Fruit fly (Drosophila melanogaster) whole organism, prepupa: ENCODE measurements around the gene CG10164.
A peak's percentile ranks its signal among the peaks of the same experiment; 100 is the strongest.

Experiments
- CG11294 ChIP-seq: fragments of 200-800 bp; sonication (Bioruptor generic); IDR thresholded peaks from 2 replicates; pipeline ENCODE4 v1.3.6; 2022; ENCODE audit warnings: missing biosample characterization, missing genetic modification characterization
- CG11762 ChIP-seq: fragments of 200-800 bp; sonication (Bioruptor generic); optimal IDR thresholded peaks from 3 replicates; lab custom pipeline; 2016; ENCODE audit warnings: missing biosample characterization, missing genetic modification characterization; ENCODE audit not compliant: insufficient read depth
- CG11902 ChIP-seq: fragments of 200-800 bp; sonication (Bioruptor generic); optimal IDR thresholded peaks from 3 replicates; lab custom pipeline; 2016; ENCODE audit warnings: missing biosample characterization, missing genetic modification characterization
- CG15336 ChIP-seq: fragments of 200-800 bp; sonication (Bioruptor generic); IDR thresholded peaks from 2 replicates; pipeline ENCODE4 v1.3.6; 2022; ENCODE audit warnings: missing biosample characterization, missing genetic modification characterization
- CG1621 ChIP-seq: fragments of 200-800 bp; sonication (Bioruptor generic); optimal IDR thresholded peaks from 3 replicates; lab custom pipeline; 2018; ENCODE audit warnings: missing biosample characterization, mild to moderate bottlenecking, missing genetic modification characterization
- CG16779 ChIP-seq: fragments of 200-800 bp; sonication (Bioruptor generic); optimal IDR thresholded peaks from 3 replicates; lab custom pipeline; 2017; ENCODE audit warnings: missing biosample characterization, mild to moderate bottlenecking, missing genetic modification characterization
- CG32006 ChIP-seq: fragments of 200-800 bp; sonication (Bioruptor generic); optimal IDR thresholded peaks from 3 replicates; lab custom pipeline; 2017; ENCODE audit warnings: missing biosample characterization, mild to moderate bottlenecking, missing genetic modification characterization
- CG34406 ChIP-seq: fragments of 200-800 bp; sonication (Bioruptor generic); optimal IDR thresholded peaks from 3 replicates; lab custom pipeline; 2016; ENCODE audit warnings: missing biosample characterization, missing genetic modification characterization
- CG3919 ChIP-seq: fragments of 200-800 bp; sonication (Bioruptor generic); optimal IDR thresholded peaks from 3 replicates; lab custom pipeline; 2016; ENCODE audit warnings: missing biosample characterization, missing genetic modification characterization
- CG6163 ChIP-seq: fragments of 200-800 bp; sonication (Bioruptor generic); IDR thresholded peaks from 3 replicates; pipeline ENCODE4 v1.3.6; 2022; ENCODE audit warnings: missing biosample characterization, missing genetic modification characterization
- CG6276 ChIP-seq: fragments of 200-800 bp; sonication (Bioruptor generic); optimal IDR thresholded peaks from 2 replicates; lab custom pipeline; 2017; ENCODE audit warnings: missing biosample characterization, mild to moderate bottlenecking, missing genetic modification characterization
- CG6854 ChIP-seq: fragments of 200-800 bp; sonication (Bioruptor generic); optimal IDR thresholded peaks from 2 replicates; lab custom pipeline; 2017; ENCODE audit warnings: missing biosample characterization, mild to moderate bottlenecking, missing genetic modification characterization
- CG7368 ChIP-seq: fragments of 200-800 bp; sonication (Bioruptor generic); optimal IDR thresholded peaks from 3 replicates; lab custom pipeline; 2016; ENCODE audit warnings: missing biosample characterization, missing genetic modification characterization
- CG8319 ChIP-seq: fragments of 200-800 bp; sonication (Bioruptor generic); optimal IDR thresholded peaks from 3 replicates; lab custom pipeline; 2016; ENCODE audit warnings: missing biosample characterization, missing genetic modification characterization
- CG8632 ChIP-seq: fragments of 200-800 bp; sonication (Bioruptor generic); optimal IDR thresholded peaks from 3 replicates; lab custom pipeline; 2016; ENCODE audit warnings: missing biosample characterization, missing genetic modification characterization
- CG9139 ChIP-seq: fragments of 200-800 bp; sonication (Bioruptor generic); optimal IDR thresholded peaks from 3 replicates; lab custom pipeline; 2017; ENCODE audit warnings: missing biosample characterization, mild to moderate bottlenecking, missing genetic modification characterization
- Eip75B ChIP-seq: fragments of 200-800 bp; sonication (Bioruptor generic); optimal IDR thresholded peaks from 3 replicates; lab custom pipeline; 2016; ENCODE audit warnings: missing biosample characterization, missing genetic modification characterization
- Eip78C ChIP-seq: fragments of 200-800 bp; sonication (Bioruptor generic); peaks from one replicate; lab custom pipeline; 2016; ENCODE audit warnings: missing biosample characterization, missing genetic modification characterization
- Eip93F ChIP-seq: fragments of 200-800 bp; sonication (Bioruptor generic); optimal IDR thresholded peaks from 2 replicates; lab custom pipeline; 2016; ENCODE audit warnings: missing biosample characterization, mild to moderate bottlenecking, missing genetic modification characterization
- Ets96B ChIP-seq: fragments of 200-800 bp; optimal IDR thresholded peaks from 2 replicates; lab custom pipeline; 2019; ENCODE audit warnings: missing biosample characterization, mild to moderate bottlenecking, missing genetic modification characterization, moderate library complexity
- Gug ChIP-seq: fragments of 200-800 bp; sonication (Bioruptor generic); IDR thresholded peaks from 2 replicates; pipeline ENCODE4 v1.3.6; 2022; ENCODE audit warnings: missing biosample characterization, missing genetic modification characterization
- Hr38 ChIP-seq: sonication (Bioruptor generic); optimal IDR thresholded peaks from 2 replicates; lab custom pipeline; 2016; ENCODE audit warnings: missing biosample characterization, missing genetic modification characterization
- Hr4 ChIP-seq: fragments of 200-800 bp; sonication (Bioruptor generic); optimal IDR thresholded peaks from 3 replicates; lab custom pipeline; 2016; ENCODE audit warnings: missing biosample characterization, missing genetic modification characterization
- Lpt ChIP-seq: fragments of 200-800 bp; sonication (Bioruptor generic); optimal IDR thresholded peaks from 3 replicates; lab custom pipeline; 2016; ENCODE audit warnings: missing biosample characterization, missing genetic modification characterization
- Met ChIP-seq: fragments of 200-800 bp; sonication (Bioruptor generic); optimal IDR thresholded peaks from 3 replicates; lab custom pipeline; 2016; ENCODE audit warnings: missing biosample characterization, missing genetic modification characterization
- OdsH ChIP-seq: fragments of 200-800 bp; sonication (Bioruptor generic); optimal IDR thresholded peaks from 3 replicates; lab custom pipeline; 2016; ENCODE audit warnings: missing biosample characterization, missing genetic modification characterization
- Smox ChIP-seq: fragments of 200-800 bp; sonication (Bioruptor generic); optimal IDR thresholded peaks from 3 replicates; lab custom pipeline; 2016; ENCODE audit warnings: missing biosample characterization, missing genetic modification characterization
- Sox102F ChIP-seq: fragments of 200-800 bp; sonication (Bioruptor generic); optimal IDR thresholded peaks from 2 replicates; lab custom pipeline; 2016; ENCODE audit warnings: missing biosample characterization, mild to moderate bottlenecking, missing genetic modification characterization
- Sox15 ChIP-seq: fragments of 200-800 bp; sonication (Bioruptor generic); optimal IDR thresholded peaks from 3 replicates; lab custom pipeline; 2016; ENCODE audit warnings: missing biosample characterization, missing genetic modification characterization
- achi ChIP-seq: fragments of 200-800 bp; sonication (Bioruptor generic); optimal IDR thresholded peaks from 3 replicates; lab custom pipeline; 2016; ENCODE audit warnings: missing biosample characterization, missing genetic modification characterization
- acj6 ChIP-seq: fragments of 200-800 bp; sonication (Bioruptor generic); optimal IDR thresholded peaks from 3 replicates; lab custom pipeline; 2016; ENCODE audit warnings: missing biosample characterization, missing genetic modification characterization
- dac ChIP-seq: fragments of 200-800 bp; sonication (Bioruptor generic); optimal IDR thresholded peaks from 2 replicates; lab custom pipeline; 2017; ENCODE audit warnings: missing biosample characterization, mild to moderate bottlenecking, missing genetic modification characterization
- dsx ChIP-seq: fragments of 200-800 bp; optimal IDR thresholded peaks from 3 replicates; lab custom pipeline; 2019; ENCODE audit warnings: missing biosample characterization, mild to moderate bottlenecking, missing genetic modification characterization, moderate library complexity; ENCODE audit not compliant: poor library complexity, severe bottlenecking
- fd59A ChIP-seq: fragments of 200-800 bp; sonication (Bioruptor generic); optimal IDR thresholded peaks from 2 replicates; lab custom pipeline; 2017; ENCODE audit warnings: missing biosample characterization, mild to moderate bottlenecking, missing genetic modification characterization, missing genetic modification reagents
- fd85E ChIP-seq: fragments of 200-800 bp; sonication (Bioruptor generic); optimal IDR thresholded peaks from 3 replicates; lab custom pipeline; 2016; ENCODE audit warnings: missing biosample characterization, missing genetic modification characterization
- fkh ChIP-seq: fragments of 200-800 bp; sonication (Bioruptor generic); optimal IDR thresholded peaks from 3 replicates; lab custom pipeline; 2017; ENCODE audit warnings: missing biosample characterization, mild to moderate bottlenecking, missing genetic modification characterization, moderate library complexity
- lz ChIP-seq: fragments of 200-800 bp; sonication (Bioruptor generic); optimal IDR thresholded peaks from 3 replicates; lab custom pipeline; 2016; ENCODE audit warnings: missing biosample characterization, missing genetic modification characterization
- net ChIP-seq: fragments of 200-800 bp; sonication (Bioruptor generic); optimal IDR thresholded peaks from 3 replicates; lab custom pipeline; 2016; ENCODE audit warnings: missing biosample characterization, missing genetic modification characterization
- pdm3 ChIP-seq: fragments of 200-800 bp; sonication (Bioruptor generic); optimal IDR thresholded peaks from 3 replicates; lab custom pipeline; 2016; ENCODE audit warnings: missing biosample characterization, missing genetic modification characterization
- salr ChIP-seq, 2 experiments: fragments of 200-800 bp; sonication (Bioruptor generic); optimal IDR thresholded peaks; 3 replicates each; lab custom pipeline; 2016 to 2018; ENCODE audit warnings: missing biosample characterization in 2 of 2, missing genetic modification characterization in 2 of 2, mild to moderate bottlenecking in 1 of 2
- spab ChIP-seq: fragments of 200-800 bp; sonication (Bioruptor generic); optimal IDR thresholded peaks from 2 replicates; lab custom pipeline; 2017; ENCODE audit warnings: missing biosample characterization, mild to moderate bottlenecking, missing genetic modification characterization, missing genetic modification reagents
- ss ChIP-seq, 2 experiments: fragments of 200-800 bp; sonication (Bioruptor generic); optimal IDR thresholded peaks; 2 replicates in 1 of 2; 3 replicates in 1 of 2; lab custom pipeline; 2017 to 2018; ENCODE audit warnings: mild to moderate bottlenecking in 2 of 2, missing biosample characterization in 2 of 2, missing genetic modification characterization in 2 of 2, moderate library complexity in 1 of 2
- svp ChIP-seq: fragments of 200-800 bp; sonication (Bioruptor generic); peaks from one replicate; lab custom pipeline; 2016; ENCODE audit warnings: missing biosample characterization, missing genetic modification characterization
- vri ChIP-seq: fragments of 200-800 bp; sonication (Bioruptor generic); optimal IDR thresholded peaks from 3 replicates; lab custom pipeline; 2016; ENCODE audit warnings: missing biosample characterization, mild to moderate bottlenecking, missing genetic modification characterization

CG10164 gene

DNA sequence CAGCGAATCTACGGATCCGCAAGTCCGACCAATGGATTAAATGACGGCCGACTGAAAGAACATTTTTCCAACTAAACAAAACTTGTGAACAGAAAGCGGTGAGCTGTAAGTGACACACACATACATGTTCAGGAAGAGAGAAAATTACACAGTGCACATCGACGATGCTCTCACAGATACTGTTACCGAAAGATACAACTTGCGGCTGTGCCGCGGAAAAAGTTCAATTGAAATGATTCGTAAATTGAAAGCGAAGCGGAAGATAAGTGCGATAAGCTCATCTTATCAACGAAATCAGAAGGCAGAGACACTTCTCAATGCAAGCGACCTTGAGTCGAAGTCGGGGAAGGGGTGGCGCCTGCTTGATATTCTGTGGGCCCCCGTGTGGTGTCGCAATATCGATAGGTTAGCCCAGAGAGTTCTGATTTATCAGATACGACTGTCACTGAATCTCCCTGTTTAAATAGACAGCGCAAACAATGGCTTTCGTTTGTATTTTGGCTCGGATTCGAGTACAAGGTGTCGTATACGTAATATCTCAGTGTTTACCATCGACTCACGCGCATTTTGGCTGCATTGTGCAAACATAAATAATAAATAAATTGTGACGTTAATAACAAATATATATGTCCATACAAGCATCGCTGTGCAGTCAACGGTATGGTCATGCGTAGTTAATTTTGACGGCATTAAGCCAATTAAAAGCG lies 37.2 kb downstream of the CG10164 start, which contains the start of gene Irk2:
Gene Irk2, minus strand, starts transcription at position 51 of the 707 bp plus-strand sequence.
- TF ChIP-seq CG32006 (GFP tag; lab: Kevin White, UChicago) (no peak), Sox102F (peak; percentile 20), Eip78C (GFP tag; lab: Kevin White, UChicago) (peak; percentile 87), CG16779 (tag; lab: Kevin White, UChicago) (peak; percentile 1), ss (GFP tag; optimal IDR thresholded peaks at IDR 0.05; lab: Kevin White, UChicago) (no peak), CG11294 (no peak), Hr38 (no peak), CG8319 (no peak), CG11902 (GFP tag; lab: Kevin White, UChicago) (no peak), vri (GFP tag; lab: Kevin White, UChicago) (no peak), svp (peak; percentile 15), net (GFP tag; lab: Kevin White, UChicago) (no peak), CG6276 (GFP tag; lab: Kevin White, UChicago) (no peak), CG8632 (GFP tag; lab: Kevin White, UChicago) (peak; percentile 18), lz (no peak), Met (GFP tag; lab: Kevin White, UChicago) (no peak), CG3919 (GFP tag; lab: Kevin White, UChicago) (no peak), spab (no peak), CG34406 (GFP tag; lab: Kevin White, UChicago) (peak; percentile 40), salr (GFP tag; optimal IDR thresholded peaks at IDR 0.05; lab: Kevin White, UChicago) (no peak)
- TF ChIP-seq, all 60 proteins: peak for 6

DNA sequence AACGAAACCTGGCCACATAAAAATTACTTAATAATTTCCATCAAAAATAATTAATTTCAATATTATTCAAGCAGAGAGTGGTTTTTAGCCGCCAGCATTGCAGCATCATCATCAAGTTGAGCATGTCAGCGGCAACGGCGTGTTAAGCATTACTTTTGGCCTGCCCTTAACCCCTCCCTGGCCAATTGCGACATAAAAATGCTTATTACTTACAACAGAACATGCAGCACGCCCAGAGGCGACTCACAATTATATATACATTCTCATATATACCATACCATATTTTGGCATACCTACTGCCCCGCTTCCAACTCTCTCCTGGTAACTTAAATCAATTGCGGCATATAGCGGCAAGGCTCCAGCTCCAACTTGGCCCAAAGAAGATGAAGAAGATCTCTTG lies 45.4 kb downstream of the CG10164 start:
- TF ChIP-seq CG11762 (GFP tag; lab: Kevin White, UChicago), result no peak
- peak; percentile 47 for TF ChIP-seq Eip78C (GFP tag; lab: Kevin White, UChicago)
- TF ChIP-seq Hr4 (GFP tag; lab: Kevin White, UChicago), result no peak
- TF ChIP-seq svp, result peak; percentile 56
- no peak for TF ChIP-seq Hr38
- TF ChIP-seq, all 60 proteins: peak for 2

dm6 chr3R:23509408-23509940 lies 47.3 kb downstream of the CG10164 start:
- TF ChIP-seq fd85E (GFP tag; lab: Kevin White, UChicago) (no peak), CG11762 (GFP tag; lab: Kevin White, UChicago) (no peak), achi (GFP tag; lab: Kevin White, UChicago) (no peak), ss (GFP tag; optimal IDR thresholded peaks at IDR 0.05; lab: Kevin White, UChicago) (peak in 1 of 2 experiments; percentile 62), OdsH (no peak)

- peak; percentile 31 for TF ChIP-seq Eip75B (GFP tag; lab: Kevin White, UChicago)
- TF ChIP-seq Eip93F (GFP tag; lab: Kevin White, UChicago), result peak; percentile 40
- peak; percentile 47 for TF ChIP-seq fd59A (GFP tag; lab: Kevin White, UChicago)
- peak; percentile 67 for TF ChIP-seq Smox (GFP tag; lab: Kevin White, UChicago)
- TF ChIP-seq salr (GFP tag; optimal IDR thresholded peaks at IDR 0.05; lab: Kevin White, UChicago), result peak; percentile 13 to 42
- TF ChIP-seq ss (GFP tag; optimal IDR thresholded peaks at IDR 0.05; lab: Kevin White, UChicago), result peak; percentile 53 to 71
- peak; percentile 76 for TF ChIP-seq CG6163 (GFP tag; lab: Robert Waterston, UW)
- TF ChIP-seq dac (GFP tag; lab: Kevin White, UChicago), result no peak
- TF ChIP-seq Ets96B (tag; lab: Kevin White, UChicago), result peak; percentile 78
- peak; percentile 61 for TF ChIP-seq Sox15
- TF ChIP-seq CG15336 (GFP tag; lab: Robert Waterston, UW), result peak; percentile 38; the same call in 1 of the 2 replicates
- peak; percentile 71 for TF ChIP-seq CG6854 (GFP tag; lab: Kevin White, UChicago)
- peak; percentile 36 for TF ChIP-seq CG1621
- TF ChIP-seq CG9139 (GFP tag; lab: Kevin White, UChicago), result peak; percentile 60
- peak; percentile 89 for TF ChIP-seq CG34406 (GFP tag; lab: Kevin White, UChicago)
- no peak for TF ChIP-seq Gug (GFP tag; lab: Robert Waterston, UW)
- TF ChIP-seq fkh (GFP tag; lab: Kevin White, UChicago), result no peak
- peak; percentile 4 for TF ChIP-seq Lpt (GFP tag; lab: Kevin White, UChicago)
- peak; percentile 24 for TF ChIP-seq dsx (GFP tag; lab: Kevin White, UChicago)
- peak; percentile 61 for TF ChIP-seq CG11902 (GFP tag; lab: Kevin White, UChicago)
- TF ChIP-seq pdm3 (GFP tag; lab: Kevin White, UChicago), result peak; percentile 34
- no peak for TF ChIP-seq CG16779 (tag; lab: Kevin White, UChicago)
- peak; percentile 78 for TF ChIP-seq acj6 (GFP tag; lab: Kevin White, UChicago)
- TF ChIP-seq CG7368 (GFP tag; lab: Kevin White, UChicago), result peak; percentile 62
Measured at dm6 chr3R:23508304-23508703, 48.4 kb downstream of the CG10164 start.
